Worm (Caenorhabditis elegans) whole organism, late embryonic: Measurements from ENCODE around the gene gegf-1.
A peak's percentile ranks its signal among the peaks of the same experiment; 100 is the strongest.

Experiments used
- K09A11.1 ChIP-seq: sonication (generic microtip); optimal IDR thresholded peaks from 2 replicates; lab custom pipeline; 2017; ENCODE audit warnings: antibody characterized with exemption, mild to moderate bottlenecking, missing genetic modification characterization, missing compliant biosample characterization; ENCODE audit not compliant: insufficient read depth
- ama-1 ChIP-seq: fragments of 150-350 bp; optimal IDR thresholded peaks from 2 replicates; lab custom pipeline; 2014
- ceh-14 ChIP-seq: sonication (generic microtip); optimal IDR thresholded peaks from 2 replicates; lab custom pipeline; 2016; ENCODE audit warnings: missing genotype, missing genetic modification characterization, missing compliant biosample characterization
- elt-4 ChIP-seq: sonication (generic microtip); optimal IDR thresholded peaks from 2 replicates; lab custom pipeline; 2016; ENCODE audit warnings: missing genetic modification characterization, missing compliant biosample characterization
- rnt-1 ChIP-seq: sonication (generic microtip); optimal IDR thresholded peaks from 2 replicates; lab custom pipeline; 2016; ENCODE audit warnings: missing genetic modification characterization, missing compliant biosample characterization
- tbx-2 ChIP-seq: sonication (generic microtip); optimal IDR thresholded peaks from 2 replicates; lab custom pipeline; 2016; ENCODE audit warnings: missing genetic modification characterization, missing compliant biosample characterization

DNA sequence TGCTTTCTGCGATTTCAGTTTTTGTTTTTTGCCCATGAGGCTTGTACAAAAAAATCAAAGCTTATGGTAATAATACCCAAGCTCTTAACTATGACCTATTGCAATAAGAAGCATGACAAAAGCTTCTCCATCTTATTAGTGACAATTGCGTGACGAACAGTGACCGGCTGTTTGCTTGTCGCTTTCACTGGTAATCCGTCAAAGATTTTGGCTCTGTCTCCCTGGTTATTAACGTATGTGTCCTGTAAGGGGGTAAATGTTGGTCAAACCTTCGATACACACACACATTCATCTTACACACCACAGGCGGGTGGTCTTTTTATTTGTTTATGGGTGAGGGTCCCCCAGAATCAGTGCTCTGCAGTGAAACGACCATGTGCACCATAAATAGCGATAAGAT, 16.4 kb upstream of the gegf-1 start:
- TF ChIP-seq K09A11.1 (tag; lab: Kevin White, UChicago) (no peak), tbx-2 (tag; lab: Kevin White, UChicago) (peak; percentile 25), elt-4 (tag; lab: Kevin White, UChicago) (no peak), rnt-1 (tag; lab: Kevin White, UChicago) (no peak), ama-1 (lab: Kevin White, UChicago) (no peak), ceh-14 (tag; lab: Kevin White, UChicago) (no peak)
